Fruit fly (Drosophila melanogaster): Measurements from ENCODE around the gene Traf6.

Gene Traf6

dm6 chrX:8193017-8193556 is 35.9 kb upstream of the Traf6 start (continued):
- TF ChIP-seq Dfd (GFP tag; optimal IDR thresholded peaks at IDR 0.05) (no peak), sima (GFP tag; optimal IDR thresholded peaks at IDR 0.05) (no peak), Blimp-1 (GFP tag; optimal IDR thresholded peaks at IDR 0.05) (peak; percentile 3), CG3838 (GFP tag; optimal IDR thresholded peaks at IDR 0.05) (no peak), HLH3B (GFP tag; IDR thresholded peaks at IDR 0.05) (no peak), BtbVII (GFP tag; optimal IDR thresholded peaks at IDR 0.05) (no peak), GATAe (GFP tag; conservative IDR thresholded peaks at IDR 0.05) (no peak), CG3163 (GFP tag; optimal IDR thresholded peaks at IDR 0.05) (peak; percentile 90), repo (GFP tag; optimal IDR thresholded peaks at IDR 0.05) (no peak), CG34376 (GFP tag; optimal IDR thresholded peaks at IDR 0.05) (peak; percentile 26), dimm (GFP tag; IDR thresholded peaks at IDR 0.05) (no peak), Myb (GFP tag; optimal IDR thresholded peaks at IDR 0.05) (peak; percentile 41), CoRest (tag; optimal IDR thresholded peaks at IDR 0.05) (peak; percentile 7), CG2129 (GFP tag; IDR thresholded peaks at IDR 0.05; ENCODE audit: partially characterized antibody) (no peak), CG6683 (GFP tag; optimal IDR thresholded peaks at IDR 0.05) (no peak), CG43689 (GFP tag; IDR thresholded peaks at IDR 0.05) (no peak), Spps (tag; optimal IDR thresholded peaks at IDR 0.05) (no peak), cad (GFP tag; optimal IDR thresholded peaks at IDR 0.05) (peak; percentile 62), Bdp1 (GFP tag; optimal IDR thresholded peaks at IDR 0.05) (no peak), Ptx1 (GFP tag; IDR thresholded peaks at IDR 0.05) (no peak), Atf6 (GFP tag; IDR thresholded peaks at IDR 0.05) (0 out of 2 replicates have a peak, but pooled peaks have one; percentile 23), CG33557 (GFP tag; optimal IDR thresholded peaks at IDR 0.05) (no peak), rib (GFP tag; IDR thresholded peaks at IDR 0.05) (peak; percentile 45; the same call in 1 of the 2 replicates), CG32532 (GFP tag; IDR thresholded peaks at IDR 0.05) (0 out of 2 replicates have a peak, but pooled peaks have one; percentile 30), ab (GFP tag; optimal IDR thresholded peaks at IDR 0.05) (no peak), CG10462 (GFP tag; optimal IDR thresholded peaks at IDR 0.05) (no peak), usp (GFP tag; optimal IDR thresholded peaks at IDR 0.05) (no peak), CG11093 (GFP tag; IDR thresholded peaks at IDR 0.05) (0 out of 3 replicates have a peak, but pooled peaks have one; percentile 29), Hey (tag; optimal IDR thresholded peaks at IDR 0.05) (no peak), crp (GFP tag; optimal IDR thresholded peaks at IDR 0.05) (no peak), PHDP (tag; optimal IDR thresholded peaks at IDR 0.05) (no peak), pnt (GFP tag; optimal IDR thresholded peaks at IDR 0.05) (no peak), CG14050 (GFP tag; IDR thresholded peaks at IDR 0.05) (no peak), dm (GFP tag; optimal IDR thresholded peaks at IDR 0.05) (no peak), mirr (GFP tag; optimal IDR thresholded peaks at IDR 0.05) (peak; percentile 5), Bteb2 (GFP tag; optimal IDR thresholded peaks at IDR 0.05) (no peak), CG12769 (tag; optimal IDR thresholded peaks at IDR 0.05) (peak; percentile 6), gce (GFP tag; IDR thresholded peaks at IDR 0.05) (no peak; the same call in 2 of the 3 replicates), Mad (GFP tag; optimal IDR thresholded peaks at IDR 0.05) (no peak), Nf-YA (GFP tag; IDR thresholded peaks at IDR 0.05) (no peak), zfh2 (GFP tag; optimal IDR thresholded peaks at IDR 0.05) (no peak), CG30431 (GFP tag; optimal IDR thresholded peaks at IDR 0.05) (no peak), nom (GFP tag; optimal IDR thresholded peaks at IDR 0.05) (peak; percentile 38), zf30C (GFP tag; optimal IDR thresholded peaks at IDR 0.05) (peak; percentile 62), CG4617 (GFP tag; optimal IDR thresholded peaks at IDR 0.05; ENCODE audit: borderline replicate concordance) (no peak), Neu2 (GFP tag; optimal IDR thresholded peaks at IDR 0.05; ENCODE audit: borderline replicate concordance) (no peak), CG11695 (GFP tag; IDR thresholded peaks at IDR 0.05) (no peak), dmrt11E (tag; optimal IDR thresholded peaks at IDR 0.05) (no peak), CG6791 (GFP tag; IDR thresholded peaks at IDR 0.05; ENCODE audit: partially characterized antibody) (peak; percentile 41; the same call in 1 of the 3 replicates), Rfx (GFP tag; IDR thresholded peaks at IDR 0.05) (peak; percentile 46), Antp (GFP tag; optimal IDR thresholded peaks at IDR 0.05) (peak; percentile 19)

Data from whole organism, embryonic.